Fruit fly (Drosophila melanogaster) Kc167 (cell line): Measurements from ENCODE around the gene CG7006.

Experiments used
- Myc ChIP-seq: fragments of >200 bp; optimal IDR thresholded peaks from 2 replicates; lab custom pipeline; 2017; ENCODE audit warnings: missing external identifiers
- Sin3A ChIP-seq: fragments of >200 bp; optimal IDR thresholded peaks from 2 replicates; lab custom pipeline; 2018; ENCODE audit warnings: missing external identifiers
- h ChIP-seq: fragments of >200 bp; optimal IDR thresholded peaks from 3 replicates; lab custom pipeline; 2018; ENCODE audit warnings: missing external identifiers
- insv ChIP-seq: fragments of >200 bp; optimal IDR thresholded peaks from 3 replicates; lab custom pipeline; 2018; ENCODE audit warnings: missing external identifiers
- psq ChIP-seq: fragments of >200 bp; optimal IDR thresholded peaks from 2 replicates; lab custom pipeline; 2017; ENCODE audit warnings: missing external identifiers
- ttk ChIP-seq: sonication (Bioruptor generic); optimal IDR thresholded peaks from 2 replicates; lab custom pipeline; 2017; ENCODE audit warnings: missing external identifiers

DNA sequence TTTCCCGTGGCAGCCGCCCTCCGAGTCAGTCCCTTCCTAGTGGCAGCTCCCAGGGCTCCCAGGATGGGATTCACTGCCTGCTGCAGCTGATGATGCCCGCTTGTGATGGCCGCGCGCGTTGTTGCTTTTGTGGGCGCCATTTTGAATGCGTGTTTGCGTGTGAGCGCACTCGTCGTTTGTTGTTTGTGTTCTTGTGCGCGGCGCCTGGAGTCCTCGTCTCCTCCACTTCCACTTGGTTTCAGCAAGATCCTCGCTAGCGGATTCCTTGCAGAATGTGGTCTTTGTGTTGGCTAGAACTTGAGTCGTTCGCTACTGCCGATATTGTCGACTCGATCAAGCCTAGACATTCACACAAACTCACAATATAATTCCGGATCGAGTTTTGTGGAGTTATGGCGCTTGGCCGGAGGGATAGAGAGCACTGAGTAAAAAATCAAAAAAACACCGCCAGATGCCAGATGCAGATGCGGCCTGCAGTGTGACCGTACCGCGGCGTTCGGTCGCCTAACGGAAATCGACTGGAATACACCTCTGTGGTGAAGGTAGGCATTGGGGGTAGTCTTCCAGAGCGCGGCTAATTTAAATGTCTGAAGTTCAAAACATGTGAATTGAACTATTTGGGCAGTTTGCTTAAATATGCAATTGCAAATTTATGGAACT lies 20.1 kb downstream of the CG7006 start, which contains the start of gene CycB3:
- TF ChIP-seq psq (lab: Kevin White, UChicago) (no peak), Sin3A (lab: Kevin White, UChicago) (no peak), h (lab: Kevin White, UChicago) (no peak), ttk (lab: Kevin White, UChicago) (no peak), Myc (no peak), insv (lab: Kevin White, UChicago) (no peak)
